Worm (Caenorhabditis elegans) whole organism, mixed stage, embryonic: ENCODE results near the gene srr-6.

ENCODE experiments used
- M03D4.4 ChIP-seq: sonication (generic microtip); optimal IDR thresholded peaks from 2 replicates; lab custom pipeline; 2017; ENCODE audit warnings: mild to moderate bottlenecking, missing genetic modification characterization, missing compliant biosample characterization
- bed-3 ChIP-seq: fragments of 200-800 bp; sonication (Bioruptor generic); optimal IDR thresholded peaks from 3 replicates; lab custom pipeline; 2018; ENCODE audit warnings: mild to moderate bottlenecking, missing genetic modification characterization, moderate library complexity, missing compliant biosample characterization
- blmp-1 ChIP-seq: fragments of 150-350 bp; optimal IDR thresholded peaks from 2 replicates; lab custom pipeline; 2014; ENCODE audit warnings: missing biosample characterization, missing genetic modification characterization
- ceh-39 ChIP-seq: fragments of 150-350 bp; optimal IDR thresholded peaks from 2 replicates; lab custom pipeline; 2014; ENCODE audit warnings: missing biosample characterization, missing genetic modification characterization
- ceh-43 ChIP-seq: fragments of 200-800 bp; sonication (Bioruptor generic); optimal IDR thresholded peaks from 2 replicates; lab custom pipeline; 2018; ENCODE audit warnings: mild to moderate bottlenecking, missing genetic modification characterization, moderate library complexity, missing compliant biosample characterization
- ceh-83 ChIP-seq: fragments of 200-800 bp; sonication (Bioruptor generic); optimal IDR thresholded peaks from 2 replicates; lab custom pipeline; 2018; ENCODE audit warnings: mild to moderate bottlenecking, missing genetic modification characterization, missing compliant biosample characterization
- ces-1 ChIP-seq: fragments of 150-350 bp; optimal IDR thresholded peaks from 2 replicates; lab custom pipeline; 2014; ENCODE audit warnings: missing biosample characterization, missing genetic modification reagents, missing genetic modification characterization
- cnd-1 ChIP-seq: fragments of 200-800 bp; sonication (Bioruptor generic); optimal IDR thresholded peaks from 2 replicates; lab custom pipeline; 2018; ENCODE audit warnings: mild to moderate bottlenecking, missing genetic modification characterization, missing compliant biosample characterization
- drap-1 ChIP-seq: fragments of 200-800 bp; sonication (Bioruptor generic); optimal IDR thresholded peaks from 3 replicates; lab custom pipeline; 2018; ENCODE audit warnings: mild to moderate bottlenecking, missing genetic modification characterization, missing compliant biosample characterization
- elt-1 ChIP-seq: sonication (generic microtip); optimal IDR thresholded peaks from 2 replicates; lab custom pipeline; 2017; ENCODE audit warnings: missing genetic modification characterization, mild to moderate bottlenecking, missing compliant biosample characterization, antibody characterized with exemption, moderate library complexity, borderline replicate concordance; ENCODE audit not compliant: insufficient read depth
- elt-3 ChIP-seq: fragments of 150-350 bp; optimal IDR thresholded peaks from 2 replicates; lab custom pipeline; 2014; ENCODE audit warnings: missing biosample characterization, missing genetic modification characterization
- flh-1 ChIP-seq: fragments of 200-800 bp; sonication (Bioruptor generic); optimal IDR thresholded peaks from 2 replicates; lab custom pipeline; 2018; ENCODE audit warnings: mild to moderate bottlenecking, missing genetic modification characterization, moderate library complexity, missing compliant biosample characterization
- hlh-1 ChIP-seq: fragments of 150-350 bp; optimal IDR thresholded peaks from 2 replicates; lab custom pipeline; 2014; ENCODE audit warnings: missing biosample characterization, missing genetic modification reagents, missing genetic modification characterization
- lin-13 ChIP-seq: fragments of 150-350 bp; optimal IDR thresholded peaks from 2 replicates; lab custom pipeline; 2014; ENCODE audit warnings: missing biosample characterization, missing genetic modification characterization
- lin-32 ChIP-seq: fragments of 200-800 bp; sonication (Bioruptor generic); optimal IDR thresholded peaks from 2 replicates; lab custom pipeline; 2018; ENCODE audit warnings: mild to moderate bottlenecking, missing genetic modification characterization, missing compliant biosample characterization
- lsy-2 ChIP-seq: fragments of 150-350 bp; optimal IDR thresholded peaks from 2 replicates; lab custom pipeline; 2014; ENCODE audit warnings: missing biosample characterization, missing genetic modification characterization
- mab-5 ChIP-seq: fragments of 150-350 bp; optimal IDR thresholded peaks from 2 replicates; lab custom pipeline; 2014; ENCODE audit warnings: missing biosample characterization, missing genetic modification characterization
- mep-1 ChIP-seq: fragments of 150-350 bp; optimal IDR thresholded peaks from 2 replicates; lab custom pipeline; 2017; ENCODE audit warnings: missing biosample characterization, missing genetic modification reagents, missing genetic modification characterization, inconsistent platforms
- mls-2 ChIP-seq: sonication (generic microtip); optimal IDR thresholded peaks from 2 replicates; lab custom pipeline; 2016; ENCODE audit warnings: mild to moderate bottlenecking, missing genetic modification characterization, moderate library complexity, missing compliant biosample characterization
- nhr-237 ChIP-seq: fragments of 150-350 bp; optimal IDR thresholded peaks from 2 replicates; lab custom pipeline; 2014; ENCODE audit warnings: missing biosample characterization, missing genetic modification characterization
- nhr-28 ChIP-seq: fragments of 150-350 bp; optimal IDR thresholded peaks from 2 replicates; lab custom pipeline; 2014; ENCODE audit warnings: missing biosample characterization, missing genetic modification characterization
- nhr-76 ChIP-seq: sonication (generic microtip); optimal IDR thresholded peaks from 2 replicates; lab custom pipeline; 2017; ENCODE audit warnings: missing biosample characterization, missing genetic modification characterization
- pha-4 ChIP-seq: fragments of 150-350 bp; optimal IDR thresholded peaks from 2 replicates; lab custom pipeline; 2018; ENCODE audit warnings: missing biosample characterization, missing genetic modification reagents, missing genetic modification characterization
- sem-2 ChIP-seq: fragments of 200-800 bp; sonication (Bioruptor generic); optimal IDR thresholded peaks from 2 replicates; lab custom pipeline; 2018; ENCODE audit warnings: mild to moderate bottlenecking, missing genetic modification characterization, missing compliant biosample characterization
- snpc-4 ChIP-seq: fragments of 150-350 bp; optimal IDR thresholded peaks from 2 replicates; lab custom pipeline; 2014; ENCODE audit warnings: missing biosample characterization, missing genetic modification characterization
- unc-120 ChIP-seq: sonication (generic microtip); optimal IDR thresholded peaks from 2 replicates; lab custom pipeline; 2017; ENCODE audit warnings: missing genetic modification characterization, missing compliant biosample characterization; ENCODE audit not compliant: poor library complexity, severe bottlenecking
- zip-8 ChIP-seq: fragments of 150-350 bp; optimal IDR thresholded peaks from 2 replicates; lab custom pipeline; 2014; ENCODE audit warnings: missing biosample characterization, missing genetic modification characterization
- ztf-11 ChIP-seq: fragments of 150-350 bp; optimal IDR thresholded peaks from 2 replicates; lab custom pipeline; 2014; ENCODE audit warnings: missing biosample characterization, missing genetic modification characterization

Gene srr-6

DNA sequence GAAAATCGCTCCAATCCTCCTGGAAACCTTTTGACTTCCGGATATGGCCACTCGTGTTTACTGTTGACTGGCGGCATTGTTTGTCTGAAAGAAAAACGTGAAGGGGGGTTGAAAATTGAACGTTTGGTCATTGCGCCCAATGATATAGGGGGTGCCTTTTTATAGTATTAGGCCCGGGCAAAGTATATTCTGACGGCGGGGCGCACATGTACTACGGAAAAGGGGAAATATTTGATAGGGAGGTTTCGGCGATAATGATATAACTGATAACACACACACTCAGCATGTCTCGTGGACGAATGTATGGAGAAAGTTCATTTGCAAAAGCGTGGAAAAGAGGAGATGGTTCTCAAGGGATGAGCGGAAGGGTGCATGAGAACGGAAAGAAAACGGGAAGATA is 15.0 kb downstream of the srr-6 start, which contains the start of gene cpt-4:
cpt-4 (minus strand) TSS at position 84 of the 400 bp plus-strand sequence.
- TF ChIP-seq elt-3 (tag; lab: Kevin White, UChicago) (peak; percentile 43), mls-2 (no peak), ces-1 (GFP tag; lab: Kevin White, UChicago) (no peak)

ce11 chrV:5030212-5030611 is 17.6 kb downstream of the srr-6 start:
- no peak for TF ChIP-seq sem-2 (GFP tag; lab: Kevin White, UChicago)
- TF ChIP-seq nhr-28 (tag; lab: Kevin White, UChicago), result no peak
- no peak for TF ChIP-seq nhr-237 (tag; lab: Kevin White, UChicago)
- TF ChIP-seq lsy-2 (tag; lab: Kevin White, UChicago), result no peak
- no peak for TF ChIP-seq mab-5 (tag; lab: Kevin White, UChicago)
- no peak for TF ChIP-seq zip-8 (tag; lab: Kevin White, UChicago)
- TF ChIP-seq bed-3 (GFP tag; lab: Kevin White, UChicago), result no peak
- TF ChIP-seq flh-1 (GFP tag; lab: Kevin White, UChicago), result no peak
- no peak for TF ChIP-seq unc-120
- no peak for TF ChIP-seq lin-32 (GFP tag; lab: Kevin White, UChicago)
- TF ChIP-seq blmp-1 (tag; lab: Kevin White, UChicago), result no peak
- no peak for TF ChIP-seq ceh-43 (GFP tag; lab: Kevin White, UChicago)

DNA sequence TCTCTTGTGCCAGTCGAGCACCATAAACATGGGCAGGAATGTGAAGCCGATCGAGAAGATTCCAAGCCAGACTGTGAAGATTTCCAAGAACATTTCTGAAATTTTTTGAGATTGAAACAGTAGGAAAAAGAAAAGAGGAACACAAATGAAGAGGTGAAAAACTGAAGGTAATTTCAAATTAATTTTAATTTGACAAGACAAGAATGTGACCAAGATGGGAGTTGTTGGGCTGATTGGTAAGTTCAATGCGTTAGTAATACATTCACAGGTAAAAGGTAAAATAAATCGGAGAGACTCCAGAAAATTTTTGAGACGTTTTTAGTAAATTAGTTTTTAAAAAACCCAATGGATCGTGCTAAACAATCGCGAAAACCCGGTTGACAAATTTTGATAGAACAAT is 18.1 kb downstream of the srr-6 start, which contains the start of gene swt-7:
swt-7 (minus strand) TSS at position 101 of the 400 bp plus-strand sequence.
- TF ChIP-seq M03D4.4 (no peak), ceh-43 (GFP tag; lab: Kevin White, UChicago) (no peak), ceh-83 (GFP tag; lab: Kevin White, UChicago) (no peak), snpc-4 (tag; lab: Kevin White, UChicago) (no peak), ztf-11 (tag; lab: Kevin White, UChicago) (no peak), mep-1 (tag; lab: Kevin White, UChicago) (no peak), ceh-39 (tag; lab: Kevin White, UChicago) (no peak), elt-1 (tag; lab: Kevin White, UChicago) (no peak), drap-1 (no peak), nhr-237 (tag; lab: Kevin White, UChicago) (no peak)

DNA sequence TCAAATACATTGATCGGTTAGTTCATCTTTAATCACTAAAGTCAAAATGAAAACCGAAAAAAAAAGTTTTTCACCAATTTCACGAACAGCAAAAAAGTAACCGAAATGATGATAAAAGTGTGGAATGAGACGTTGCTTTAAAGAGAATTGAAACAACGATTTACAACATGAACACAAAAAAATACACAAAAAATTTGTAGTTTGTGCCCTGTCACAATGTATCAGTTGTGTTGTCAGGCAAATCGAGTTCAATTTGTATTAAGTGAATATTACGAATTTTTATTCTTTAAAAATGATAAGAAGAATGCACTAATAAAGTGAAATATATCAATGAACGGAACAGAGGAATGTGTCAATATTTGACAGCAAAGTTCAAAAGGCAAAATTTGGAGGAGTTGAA is 19.2 kb downstream of the srr-6 start:
- no peak for TF ChIP-seq mls-2
- TF ChIP-seq lin-13 (tag; lab: Kevin White, UChicago), result no peak
- no peak for TF ChIP-seq blmp-1 (tag; lab: Kevin White, UChicago)
- TF ChIP-seq ces-1 (GFP tag; lab: Kevin White, UChicago), result no peak
- TF ChIP-seq cnd-1 (tag; lab: Kevin White, UChicago), result no peak
- no peak for TF ChIP-seq nhr-28 (tag; lab: Kevin White, UChicago)
- TF ChIP-seq elt-1 (tag; lab: Kevin White, UChicago), result no peak

DNA sequence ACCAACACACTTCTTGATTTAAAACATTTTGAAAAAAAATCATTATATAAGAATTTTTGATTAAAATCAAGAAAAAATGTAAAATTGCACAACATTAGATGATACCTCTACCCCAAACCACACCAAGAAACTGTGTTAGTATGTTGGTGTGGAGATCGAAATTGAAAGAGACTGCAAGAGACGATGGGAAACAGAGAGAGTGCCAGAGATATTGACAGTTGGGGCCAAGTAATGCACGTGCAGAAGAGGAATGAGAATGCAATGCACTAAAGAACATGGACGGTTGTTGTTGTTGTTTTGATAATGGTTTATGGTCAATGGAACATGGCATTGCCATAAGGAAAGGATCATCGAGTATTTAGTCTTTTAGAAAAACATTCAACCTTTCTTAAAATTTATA is 19.6 kb downstream of the srr-6 start:
- no peak for TF ChIP-seq nhr-237 (tag; lab: Kevin White, UChicago)
- TF ChIP-seq hlh-1, result peak; percentile 29

DNA sequence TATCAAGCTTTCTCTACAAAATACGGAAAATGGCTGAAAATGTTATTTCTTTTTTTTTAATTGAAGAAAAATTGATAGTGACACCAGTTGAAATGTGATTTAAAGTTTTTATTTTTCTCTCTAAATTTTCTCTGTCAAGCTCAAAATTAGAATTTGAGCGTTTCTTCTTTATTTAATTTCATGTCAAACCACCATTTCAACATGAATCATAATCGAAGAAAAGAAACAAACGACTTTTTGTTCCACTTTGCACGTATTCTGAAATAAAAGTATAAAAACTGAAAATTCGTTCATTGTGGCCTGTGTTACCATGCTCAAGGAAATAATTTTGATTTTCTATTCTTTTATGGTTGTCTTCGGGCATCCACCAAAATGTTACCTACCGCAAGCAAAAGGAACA is 20.5 kb downstream of the srr-6 start, which contains the start of gene K11D12.13:
K11D12.13 (plus strand) TSS at position 301 of the 400 bp plus-strand sequence.
- TF ChIP-seq mls-2 (no peak), pha-4 (no peak), nhr-237 (tag; lab: Kevin White, UChicago) (no peak), mep-1 (tag; lab: Kevin White, UChicago) (no peak), ceh-83 (GFP tag; lab: Kevin White, UChicago) (no peak), ces-1 (GFP tag; lab: Kevin White, UChicago) (no peak), lsy-2 (tag; lab: Kevin White, UChicago) (no peak), nhr-76 (tag; lab: Kevin White, UChicago) (no peak), ceh-39 (tag; lab: Kevin White, UChicago) (no peak)
- TF ChIP-seq, all 35 proteins: peak for 0
